ENCODE assay signal across 2 fruit fly cellular contexts in the genomic region with DNA sequence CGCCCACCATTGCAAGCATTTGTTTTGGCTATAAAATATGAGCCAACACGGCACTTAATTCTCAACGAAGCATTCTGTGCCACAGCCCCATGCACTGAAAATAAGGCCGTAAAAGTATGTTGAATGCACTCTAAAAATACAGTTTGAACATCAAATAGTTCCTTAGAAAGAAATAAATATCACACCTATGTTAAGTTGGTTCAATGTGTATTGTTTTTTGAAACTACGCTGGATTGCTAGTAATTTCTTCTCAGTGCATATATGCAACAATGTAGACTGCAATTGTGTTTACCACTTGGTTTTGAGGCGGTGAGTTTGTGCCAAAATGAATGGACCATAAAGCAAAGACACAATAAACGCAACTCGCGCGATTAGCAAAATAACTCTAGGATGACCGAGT.
TF ChIP-seq lines count a peak whose summit lies in the region.

No protein-coding gene starts in this region.

TF ChIP-seq in whole organism, embryonic, 481 proteins besides CTCF, POLR2A, EP300 and RAD21 (continued from another document):
- no peak for TF ChIP-seq CG13424 (tag; optimal IDR thresholded peaks at IDR 0.05; lab: Kevin White, UChicago)
- TF ChIP-seq tio (GFP tag; optimal IDR thresholded peaks at IDR 0.05; lab: Kevin White, UChicago), result no peak
- TF ChIP-seq Ssrp (tag; optimal IDR thresholded peaks at IDR 0.05; lab: Kevin White, UChicago), result no peak
- TF ChIP-seq chinmo (GFP tag; IDR thresholded peaks at IDR 0.05; lab: Robert Waterston, UW; ENCODE audit: partially characterized antibody), result 0 out of 4 replicates have a peak, but pooled peaks have one; percentile 7
- peak; percentile 19 for TF ChIP-seq CG7839 (tag; optimal IDR thresholded peaks at IDR 0.05; lab: Kevin White, UChicago)
- no peak for TF ChIP-seq dm (GFP tag; optimal IDR thresholded peaks at IDR 0.05; lab: Kevin White, UChicago)
- peak; percentile 10; the same call in 1 of the 2 replicates for TF ChIP-seq Xrp1 (GFP tag; IDR thresholded peaks at IDR 0.05; lab: Robert Waterston, UW)
- peak; percentile 17 for TF ChIP-seq CG4820 (GFP tag; optimal IDR thresholded peaks at IDR 0.05; lab: Kevin White, UChicago)
- TF ChIP-seq dmrt99B (tag; optimal IDR thresholded peaks at IDR 0.05; lab: Kevin White, UChicago), result peak; percentile 4
- no peak for TF ChIP-seq CG2889 (GFP tag; IDR thresholded peaks at IDR 0.05; lab: Robert Waterston, UW)
- TF ChIP-seq CG1602 (GFP tag; optimal IDR thresholded peaks at IDR 0.05; lab: Kevin White, UChicago), result no peak
- peak; percentile 20 for TF ChIP-seq gem (tag; optimal IDR thresholded peaks at IDR 0.05; lab: Kevin White, UChicago)
- no peak for TF ChIP-seq Hr39 (optimal IDR thresholded peaks at IDR 0.05; lab: Kevin White, UChicago)
- TF ChIP-seq chif (GFP tag; optimal IDR thresholded peaks at IDR 0.05; lab: Kevin White, UChicago), result peak in 1 of 2 experiments; percentile 5
- TF ChIP-seq btn (GFP tag; optimal IDR thresholded peaks at IDR 0.05; lab: Kevin White, UChicago), result no peak
- peak; percentile 53 for TF ChIP-seq CG1603 (tag; optimal IDR thresholded peaks at IDR 0.05; lab: Kevin White, UChicago)
- no peak for TF ChIP-seq CG30020 (tag; optimal IDR thresholded peaks at IDR 0.05; lab: Kevin White, UChicago)
- no peak for TF ChIP-seq grn (GFP tag; optimal IDR thresholded peaks at IDR 0.05; lab: Kevin White, UChicago)
- TF ChIP-seq nerfin-1 (tag; optimal IDR thresholded peaks at IDR 0.05; lab: Kevin White, UChicago), result no peak
- peak; percentile 17 for TF ChIP-seq Abd-B (GFP tag; optimal IDR thresholded peaks at IDR 0.05; lab: Kevin White, UChicago)
- peak; percentile 27 for TF ChIP-seq nmo (GFP tag; optimal IDR thresholded peaks at IDR 0.05; lab: Kevin White, UChicago)
- peak; percentile 9 for TF ChIP-seq CG9727 (GFP tag; optimal IDR thresholded peaks at IDR 0.05; lab: Kevin White, UChicago)
- no peak for TF ChIP-seq CG7556 (GFP tag; optimal IDR thresholded peaks at IDR 0.05; lab: Kevin White, UChicago)
- no peak for TF ChIP-seq CG16813 (GFP tag; IDR thresholded peaks at IDR 0.05; lab: Robert Waterston, UW; ENCODE audit: partially characterized antibody)
- TF ChIP-seq bbx (GFP tag; IDR thresholded peaks at IDR 0.05; lab: Robert Waterston, UW; ENCODE audit: partially characterized antibody), result no peak
- peak; percentile 45 for TF ChIP-seq Drgx (GFP tag; IDR thresholded peaks at IDR 0.05; lab: Robert Waterston, UW)
- peak; percentile 36 for TF ChIP-seq Sox102F (GFP tag; optimal IDR thresholded peaks at IDR 0.05; lab: Kevin White, UChicago)
- TF ChIP-seq CG30403 (GFP tag; optimal IDR thresholded peaks at IDR 0.05; lab: Kevin White, UChicago), result no peak
- peak; percentile 85 for TF ChIP-seq sens (GFP tag; lab: Kevin White, UChicago)
- TF ChIP-seq tap (tag; optimal IDR thresholded peaks at IDR 0.05; lab: Kevin White, UChicago), result no peak
- peak; percentile 6 for TF ChIP-seq phol (tag; optimal IDR thresholded peaks at IDR 0.05; lab: Kevin White, UChicago)
- TF ChIP-seq CG16815 (GFP tag; optimal IDR thresholded peaks at IDR 0.05; lab: Kevin White, UChicago), result no peak

TF ChIP-seq in whole organism, prepupa, 60 proteins besides CTCF, POLR2A, EP300 and RAD21 (continued from another document):
- peak; percentile 27; the same call in 1 of the 3 replicates for TF ChIP-seq eg (GFP tag; IDR thresholded peaks at IDR 0.05; lab: Robert Waterston, UW)
- TF ChIP-seq Ets96B (tag; optimal IDR thresholded peaks at IDR 0.05; lab: Kevin White, UChicago), result peak; percentile 30
- TF ChIP-seq OdsH (GFP tag; optimal IDR thresholded peaks at IDR 0.05; lab: Kevin White, UChicago), result peak; percentile 33
- no peak for TF ChIP-seq CG8119 (GFP tag; IDR thresholded peaks at IDR 0.05; lab: Robert Waterston, UW)
- no peak for TF ChIP-seq Gug (GFP tag; IDR thresholded peaks at IDR 0.05; lab: Robert Waterston, UW)
- no peak for TF ChIP-seq CG3032 (tag; optimal IDR thresholded peaks at IDR 0.05; lab: Kevin White, UChicago)
- peak; percentile 52 for TF ChIP-seq CG15336 (GFP tag; IDR thresholded peaks at IDR 0.05; lab: Robert Waterston, UW)
- peak; percentile 1 for TF ChIP-seq pdm3 (GFP tag; optimal IDR thresholded peaks at IDR 0.05; lab: Kevin White, UChicago)
- TF ChIP-seq achi (GFP tag; optimal IDR thresholded peaks at IDR 0.05; lab: Kevin White, UChicago), result peak; percentile 4
- TF ChIP-seq CG16779 (tag; optimal IDR thresholded peaks at IDR 0.05; lab: Kevin White, UChicago), result no peak
- TF ChIP-seq salr (GFP tag; optimal IDR thresholded peaks at IDR 0.05; lab: Kevin White, UChicago), result no peak
